Worm (Caenorhabditis elegans): ENCODE results near the gene T22D1.8.
A peak's percentile ranks its signal among the peaks of the same experiment; 100 is the strongest.

The T22D1.8 gene

DNA sequence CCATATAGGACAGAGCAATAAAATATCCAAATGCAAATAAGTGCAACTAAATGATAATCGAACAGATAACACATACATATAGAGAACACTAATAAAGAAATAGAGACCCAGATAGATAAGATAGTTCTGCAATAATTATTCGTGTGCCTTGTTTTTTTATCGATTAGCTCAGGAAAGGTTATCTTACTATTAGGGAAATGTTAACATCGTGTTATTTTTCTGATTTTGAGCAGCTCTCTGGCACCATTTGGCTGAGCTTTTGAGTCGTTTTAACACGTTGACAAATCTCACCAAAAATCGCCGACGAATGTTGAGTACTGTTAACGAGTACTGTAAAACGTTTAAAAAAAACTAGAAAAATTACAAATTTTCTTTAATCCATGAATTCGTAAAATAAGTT lies 22.3 kb upstream of the T22D1.8 start, which contains the start of gene cest-6:
TSS of gene cest-6 (minus strand) at position 101 of the 400 bp plus-strand sequence.
- no peak for TF ChIP-seq mef-2 (tag; optimal IDR thresholded peaks at IDR 0.05)
- no peak for TF ChIP-seq alr-1 (tag; optimal IDR thresholded peaks at IDR 0.05; ENCODE audit: borderline replicate concordance)
- no peak for TF ChIP-seq nhr-11 (tag; optimal IDR thresholded peaks at IDR 0.05)
- no peak for TF ChIP-seq hlh-4 (tag; optimal IDR thresholded peaks at IDR 0.05)
- no peak for TF ChIP-seq C34B4.2 (tag; optimal IDR thresholded peaks at IDR 0.05)
- TF ChIP-seq pqm-1 (tag; optimal IDR thresholded peaks at IDR 0.05): no peak
- no peak for TF ChIP-seq aly-2 (tag; optimal IDR thresholded peaks at IDR 0.05)
- no peak for TF ChIP-seq nhr-85 (tag)
- no peak for TF ChIP-seq fkh-8 (tag; optimal IDR thresholded peaks at IDR 0.05)
- no peak for TF ChIP-seq mep-1 (tag; optimal IDR thresholded peaks at IDR 0.05)
- no peak for TF ChIP-seq nhr-84 (tag; optimal IDR thresholded peaks at IDR 0.05)
- no peak for TF ChIP-seq xbp-1 (tag; optimal IDR thresholded peaks at IDR 0.05)
- no peak for TF ChIP-seq ceh-88 (GFP tag; IDR thresholded peaks at IDR 0.05)
- TF ChIP-seq efl-1 (optimal IDR thresholded peaks at IDR 0.05): no peak
- TF ChIP-seq efl-1 (GFP tag; optimal IDR thresholded peaks at IDR 0.05 in 1 of 2): no peak
- TF ChIP-seq elt-2 (tag; optimal IDR thresholded peaks at IDR 0.05): no peak
- no peak for TF ChIP-seq blmp-1 (tag; optimal IDR thresholded peaks at IDR 0.05)
- no peak for TF ChIP-seq lin-35 (GFP tag; optimal IDR thresholded peaks at IDR 0.05)

DNA sequence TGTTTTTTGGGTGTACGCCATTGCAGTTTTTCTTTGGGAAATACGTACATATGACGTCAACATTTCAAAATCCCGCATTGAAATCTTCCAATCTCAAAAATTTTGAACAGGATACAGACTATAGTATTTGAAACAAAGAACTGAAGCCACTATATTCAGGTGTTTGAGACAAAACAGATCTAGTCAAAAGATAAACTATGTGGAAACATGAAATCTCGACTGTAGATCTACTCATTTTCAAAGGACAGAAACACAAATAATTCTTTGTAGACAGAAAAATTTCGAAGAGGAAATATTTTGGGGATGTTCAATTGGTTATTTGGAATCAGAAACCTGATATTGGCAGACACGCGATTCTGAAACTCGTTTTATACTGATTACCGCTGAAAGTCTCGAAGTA lies 19.4 kb upstream of the T22D1.8 start:
- no peak for TF ChIP-seq unc-62 (GFP tag; optimal IDR thresholded peaks at IDR 0.05)
- no peak for TF ChIP-seq efl-1 (optimal IDR thresholded peaks at IDR 0.05)
- peak in 1 of 2 experiments; percentile 17 for TF ChIP-seq efl-1 (GFP tag; optimal IDR thresholded peaks at IDR 0.05 in 1 of 2)

DNA sequence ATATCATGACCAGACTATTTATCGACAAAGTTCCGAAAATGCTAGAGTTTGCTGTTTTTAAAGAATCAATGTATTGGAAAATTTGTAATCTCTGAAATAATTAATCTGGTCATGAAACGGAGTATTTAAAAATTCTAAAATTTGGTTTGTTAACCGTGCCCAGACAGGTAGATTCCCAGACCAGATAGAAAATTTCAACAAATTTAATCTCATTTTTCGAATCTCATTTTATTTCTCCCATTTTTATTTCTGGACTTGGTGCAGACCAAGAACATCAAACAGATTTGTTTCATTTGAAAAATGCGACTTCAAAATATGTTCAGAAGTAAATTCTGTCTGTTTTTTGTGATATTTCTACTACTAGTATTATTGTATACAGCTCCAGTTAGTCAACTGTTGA lies 16.9 kb upstream of the T22D1.8 start, which contains the start of gene T22D1.1:
TSS of gene T22D1.1 (plus strand) at position 301 of the 400 bp plus-strand sequence.
- TF ChIP-seq nhr-85 (tag) (no peak), fkh-10 (GFP tag; optimal IDR thresholded peaks at IDR 0.05) (no peak), alr-1 (tag; optimal IDR thresholded peaks at IDR 0.05; ENCODE audit: borderline replicate concordance) (no peak), lin-39 (tag; optimal IDR thresholded peaks at IDR 0.05) (no peak), skn-1 (tag; optimal IDR thresholded peaks at IDR 0.05) (no peak)

- TF ChIP-seq unc-30 (tag; optimal IDR thresholded peaks at IDR 0.05): no peak
- TF ChIP-seq ceh-63 (GFP tag; optimal IDR thresholded peaks at IDR 0.05): no peak
- no peak for TF ChIP-seq aha-1 (tag; optimal IDR thresholded peaks at IDR 0.05)
- peak; percentile 67 for TF ChIP-seq nhr-85 (tag)
Measured at ce11 chrIV:6920063-6920462, 13.9 kb upstream of the T22D1.8 start, which contains the start of gene T22D1.18. T22D1.18 (minus strand) TSS chrIV:6920163.

DNA sequence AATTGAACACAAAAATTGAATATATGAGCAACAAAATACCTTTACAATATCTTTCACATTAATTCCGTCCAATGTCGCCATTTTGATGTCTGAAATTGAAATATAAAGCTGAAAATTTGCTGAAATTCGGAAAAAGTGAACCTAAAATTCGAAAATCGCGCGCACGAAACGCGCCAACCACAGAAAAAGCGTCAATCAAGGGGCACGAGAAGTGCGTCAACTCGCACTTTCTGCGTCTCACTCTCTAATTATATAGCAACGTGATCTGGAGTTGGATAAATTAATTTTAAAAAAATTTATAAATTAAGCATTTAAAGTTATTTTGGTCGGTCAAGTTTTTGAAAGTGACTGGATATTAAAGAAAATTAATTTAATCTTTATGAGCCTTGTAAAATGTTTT lies 13.2 kb upstream of the T22D1.8 start, which contains the start of gene ruvb-2:
TSS of gene ruvb-2 (minus strand) at position 89 of the 400 bp plus-strand sequence.
- TF ChIP-seq rnt-1 (tag; optimal IDR thresholded peaks at IDR 0.05): peak; percentile 92
- peak; percentile 4 for TF ChIP-seq aha-1 (tag; optimal IDR thresholded peaks at IDR 0.05)
- peak; percentile 92 for TF ChIP-seq nhr-85 (tag)
- no peak for TF ChIP-seq unc-62 (GFP tag; optimal IDR thresholded peaks at IDR 0.05)
- peak; percentile 61 for TF ChIP-seq lir-3 (tag; optimal IDR thresholded peaks at IDR 0.05; ENCODE audit: poor library complexity)
- peak; percentile 93 for TF ChIP-seq skn-1 (tag; optimal IDR thresholded peaks at IDR 0.05)
- peak; percentile 48 for TF ChIP-seq nhr-237 (tag; optimal IDR thresholded peaks at IDR 0.05)
- no peak for TF ChIP-seq pag-3 (tag; optimal IDR thresholded peaks at IDR 0.05; ENCODE audit: borderline replicate concordance, insufficient read depth)
- peak; percentile 71 for TF ChIP-seq nhr-77 (tag; optimal IDR thresholded peaks at IDR 0.05)
- no peak for TF ChIP-seq nhr-28 (tag; optimal IDR thresholded peaks at IDR 0.05)
- TF ChIP-seq blmp-1 (tag; optimal IDR thresholded peaks at IDR 0.05): peak; percentile 90
- peak; percentile 69 for TF ChIP-seq fos-1 (tag; optimal IDR thresholded peaks at IDR 0.05)
- TF ChIP-seq elt-2 (tag; optimal IDR thresholded peaks at IDR 0.05): peak; percentile 44
- peak; percentile 91 for TF ChIP-seq lin-15B (tag; optimal IDR thresholded peaks at IDR 0.05)
- TF ChIP-seq pqm-1 (tag; optimal IDR thresholded peaks at IDR 0.05): no peak
- peak; percentile 81 for TF ChIP-seq ceh-8 (GFP tag; optimal IDR thresholded peaks at IDR 0.05)
- TF ChIP-seq aly-2 (tag; optimal IDR thresholded peaks at IDR 0.05): peak; percentile 59
- peak; percentile 69 for TF ChIP-seq sox-4 (tag; optimal IDR thresholded peaks at IDR 0.05)
- no peak for TF ChIP-seq unc-30 (tag; optimal IDR thresholded peaks at IDR 0.05)
- TF ChIP-seq swsn-7 (tag; optimal IDR thresholded peaks at IDR 0.05): peak; percentile 90
- TF ChIP-seq isw-1 (GFP tag; IDR thresholded peaks at IDR 0.05): peak; percentile 85
- peak; percentile 87 for TF ChIP-seq lin-13 (GFP tag; optimal IDR thresholded peaks at IDR 0.05)
- no peak for TF ChIP-seq vab-15 (tag; optimal IDR thresholded peaks at IDR 0.05)
- peak; percentile 84 for TF ChIP-seq irx-1 (tag; optimal IDR thresholded peaks at IDR 0.05)
- peak; percentile 92 for TF ChIP-seq dsc-1 (tag; optimal IDR thresholded peaks at IDR 0.05)
- TF ChIP-seq jun-1 (tag; optimal IDR thresholded peaks at IDR 0.05): peak; percentile 77
- peak; percentile 37 for TF ChIP-seq mef-2 (tag; optimal IDR thresholded peaks at IDR 0.05)
- no peak for TF ChIP-seq ets-5 (GFP tag; IDR thresholded peaks at IDR 0.05)
- TF ChIP-seq ceh-63 (GFP tag; optimal IDR thresholded peaks at IDR 0.05): no peak
- TF ChIP-seq sptf-1 (tag; optimal IDR thresholded peaks at IDR 0.05): no peak
- peak; percentile 93 for TF ChIP-seq lin-14 (GFP tag; optimal IDR thresholded peaks at IDR 0.05)
